Comparison of ENCODE assay signal across 4 fruit fly cellular contexts in genomic region chr3R:31287522-31287921, dm6.
TF ChIP-seq lines count a peak whose summit lies in the region.

No protein-coding gene starts in this region.

- TF ChIP-seq CTCF in whole organism, embryonic (GFP tag; optimal IDR thresholded peaks at IDR 0.05; lab: Kevin White, UChicago) = no peak

TF ChIP-seq in whole organism, embryonic, 481 proteins besides CTCF, POLR2A, EP300 and RAD21:
- TF ChIP-seq knrl (GFP tag; IDR thresholded peaks at IDR 0.05; lab: Robert Waterston, UW; ENCODE audit: partially characterized antibody) = no peak
- TF ChIP-seq ato (GFP tag; IDR thresholded peaks at IDR 0.05; lab: Robert Waterston, UW; ENCODE audit: partially characterized antibody) = no peak
- no peak for TF ChIP-seq CG2116 (GFP tag; optimal IDR thresholded peaks at IDR 0.05; lab: Kevin White, UChicago)
- peak; percentile 13 for TF ChIP-seq mirr (GFP tag; optimal IDR thresholded peaks at IDR 0.05; lab: Kevin White, UChicago)
- TF ChIP-seq BtbVII (GFP tag; optimal IDR thresholded peaks at IDR 0.05; lab: Kevin White, UChicago) = no peak
- no peak for TF ChIP-seq HLH3B (GFP tag; IDR thresholded peaks at IDR 0.05; lab: Robert Waterston, UW)
- peak; percentile 50 for TF ChIP-seq caup (GFP tag; optimal IDR thresholded peaks at IDR 0.05; lab: Kevin White, UChicago; ENCODE audit: severe bottlenecking)
- TF ChIP-seq Ets65A (GFP tag; lab: Kevin White, UChicago) = peak; percentile 75
- TF ChIP-seq CG15601 (tag; optimal IDR thresholded peaks at IDR 0.05; lab: Kevin White, UChicago) = peak; percentile 63
- TF ChIP-seq Drgx (GFP tag; IDR thresholded peaks at IDR 0.05; lab: Robert Waterston, UW) = peak; percentile 36; the same call in 1 of the 2 replicates

TF ChIP-seq in whole organism, prepupa, 60 proteins besides CTCF, POLR2A, EP300 and RAD21 (continues in another document):
- TF ChIP-seq CG8632 (GFP tag; optimal IDR thresholded peaks at IDR 0.05; lab: Kevin White, UChicago) (peak; percentile 24), Smox (GFP tag; optimal IDR thresholded peaks at IDR 0.05; lab: Kevin White, UChicago) (peak; percentile 27), fd85E (GFP tag; optimal IDR thresholded peaks at IDR 0.05; lab: Kevin White, UChicago) (no peak), Hr4 (GFP tag; optimal IDR thresholded peaks at IDR 0.05; lab: Kevin White, UChicago) (peak; percentile 33), svp (GFP tag; lab: Kevin White, UChicago) (peak; percentile 70), CG3919 (GFP tag; optimal IDR thresholded peaks at IDR 0.05; lab: Kevin White, UChicago) (peak; percentile 60), CG32006 (GFP tag; optimal IDR thresholded peaks at IDR 0.05; lab: Kevin White, UChicago) (peak; percentile 30), CG11762 (GFP tag; optimal IDR thresholded peaks at IDR 0.05; lab: Kevin White, UChicago; ENCODE audit: insufficient read depth) (peak; percentile 35), CG31627 (GFP tag; optimal IDR thresholded peaks at IDR 0.05; lab: Kevin White, UChicago) (peak; percentile 12), Blimp-1 (GFP tag; optimal IDR thresholded peaks at IDR 0.05; lab: Kevin White, UChicago) (no peak), OdsH (GFP tag; optimal IDR thresholded peaks at IDR 0.05; lab: Kevin White, UChicago) (peak; percentile 31), Gug (GFP tag; IDR thresholded peaks at IDR 0.05; lab: Robert Waterston, UW) (peak; percentile 32; the same call in 1 of the 2 replicates), CG6854 (GFP tag; optimal IDR thresholded peaks at IDR 0.05; lab: Kevin White, UChicago) (no peak), ss (GFP tag; optimal IDR thresholded peaks at IDR 0.05; lab: Kevin White, UChicago) (no peak), CG8119 (GFP tag; IDR thresholded peaks at IDR 0.05; lab: Robert Waterston, UW) (peak; percentile 39; the same call in 1 of the 3 replicates), CG6792 (GFP tag; optimal IDR thresholded peaks at IDR 0.05; lab: Kevin White, UChicago) (peak; percentile 28), CG15336 (GFP tag; IDR thresholded peaks at IDR 0.05; lab: Robert Waterston, UW) (peak; percentile 28; the same call in 1 of the 2 replicates), Eip75B (GFP tag; optimal IDR thresholded peaks at IDR 0.05; lab: Kevin White, UChicago) (peak; percentile 36), eg (GFP tag; IDR thresholded peaks at IDR 0.05; lab: Robert Waterston, UW) (peak; percentile 29; the same call in 1 of the 3 replicates), Sox15 (GFP tag; optimal IDR thresholded peaks at IDR 0.05; lab: Kevin White, UChicago) (peak; percentile 11), CG3032 (tag; optimal IDR thresholded peaks at IDR 0.05; lab: Kevin White, UChicago) (peak; percentile 11), pdm3 (GFP tag; optimal IDR thresholded peaks at IDR 0.05; lab: Kevin White, UChicago) (peak; percentile 36), CG10669 (GFP tag; optimal IDR thresholded peaks at IDR 0.05; lab: Kevin White, UChicago) (peak; percentile 15), CG6163 (GFP tag; IDR thresholded peaks at IDR 0.05; lab: Robert Waterston, UW) (peak; percentile 25; the same call in 1 of the 3 replicates), achi (GFP tag; optimal IDR thresholded peaks at IDR 0.05; lab: Kevin White, UChicago) (peak; percentile 19), CG34406 (GFP tag; optimal IDR thresholded peaks at IDR 0.05; lab: Kevin White, UChicago) (peak; percentile 21)

TF ChIP-seq in whole organism, pupa, 21 proteins besides CTCF, POLR2A, EP300 and RAD21:
- TF ChIP-seq CG10348 (GFP tag; IDR thresholded peaks at IDR 0.05; lab: Robert Waterston, UW) (no peak), Snoo (tag; optimal IDR thresholded peaks at IDR 0.05; lab: Kevin White, UChicago) (no peak), CG32121 (GFP tag; IDR thresholded peaks at IDR 0.05; lab: Robert Waterston, UW) (no peak), CG9948 (tag; optimal IDR thresholded peaks at IDR 0.05; lab: Kevin White, UChicago) (peak; percentile 34), CG34367 (tag; optimal IDR thresholded peaks at IDR 0.05; lab: Kevin White, UChicago) (peak; percentile 10), rn (GFP tag; IDR thresholded peaks at IDR 0.05; lab: Robert Waterston, UW) (no peak), Pif1A (GFP tag; optimal IDR thresholded peaks at IDR 0.05; lab: Kevin White, UChicago) (peak; percentile 40), CG14655 (GFP tag; optimal IDR thresholded peaks at IDR 0.05; lab: Kevin White, UChicago) (peak; percentile 45), D1 (tag; optimal IDR thresholded peaks at IDR 0.05; lab: Kevin White, UChicago) (no peak), CG8301 (tag; optimal IDR thresholded peaks at IDR 0.05; lab: Kevin White, UChicago) (peak; percentile 23), CG17806 (tag; optimal IDR thresholded peaks at IDR 0.05; lab: Kevin White, UChicago) (peak; percentile 30), Pif1B (GFP tag; optimal IDR thresholded peaks at IDR 0.05; lab: Kevin White, UChicago) (peak; percentile 36), CG12605 (GFP tag; IDR thresholded peaks at IDR 0.05; lab: Robert Waterston, UW) (no peak), CG8159 (tag; optimal IDR thresholded peaks at IDR 0.05; lab: Kevin White, UChicago) (peak; percentile 35), fd96Ca (GFP tag; IDR thresholded peaks at IDR 0.05; lab: Robert Waterston, UW) (peak; percentile 26; the same call in 1 of the 3 replicates), CG15710 (tag; optimal IDR thresholded peaks at IDR 0.05; lab: Kevin White, UChicago) (no peak), Ets98B (GFP tag; IDR thresholded peaks at IDR 0.05; lab: Robert Waterston, UW) (0 out of 2 replicates have a peak, but pooled peaks have one; percentile 15), EcR (GFP tag; optimal IDR thresholded peaks at IDR 0.05; lab: Kevin White, UChicago) (no peak), gl (tag; optimal IDR thresholded peaks at IDR 0.05; lab: Kevin White, UChicago) (no peak), CG4496 (GFP tag; IDR thresholded peaks at IDR 0.05; lab: Robert Waterston, UW) (peak; percentile 66; the same call in 1 of the 3 replicates), CG13204 (GFP tag; optimal IDR thresholded peaks at IDR 0.05; lab: Kevin White, UChicago) (no peak)

TF ChIP-seq in whole organism, wandering third instar larva, 38 proteins besides CTCF, POLR2A, EP300 and RAD21:
- no peak for TF ChIP-seq N (GFP tag; optimal IDR thresholded peaks at IDR 0.05; lab: Kevin White, UChicago)
- TF ChIP-seq rgr (GFP tag; optimal IDR thresholded peaks at IDR 0.05; lab: Kevin White, UChicago) = no peak
- TF ChIP-seq Vsx2 (GFP tag; optimal IDR thresholded peaks at IDR 0.05; lab: Kevin White, UChicago; ENCODE audit: partially characterized antibody) = no peak
- no peak for TF ChIP-seq dmrt93B (GFP tag; optimal IDR thresholded peaks at IDR 0.05; lab: Kevin White, UChicago)
- no peak for TF ChIP-seq Rel (GFP tag; optimal IDR thresholded peaks at IDR 0.05; lab: Kevin White, UChicago)
- TF ChIP-seq Rel (tag; optimal IDR thresholded peaks at IDR 0.05; lab: Kevin White, UChicago) = no peak
- TF ChIP-seq usp (GFP tag; optimal IDR thresholded peaks at IDR 0.05; lab: Kevin White, UChicago) = no peak
- TF ChIP-seq tai (GFP tag; optimal IDR thresholded peaks at IDR 0.05; lab: Kevin White, UChicago) = no peak
- TF ChIP-seq HLH106 (tag; optimal IDR thresholded peaks at IDR 0.05; lab: Kevin White, UChicago) = no peak
- no peak for TF ChIP-seq lola (GFP tag; optimal IDR thresholded peaks at IDR 0.05; lab: Kevin White, UChicago)
- TF ChIP-seq Jra (GFP tag; optimal IDR thresholded peaks at IDR 0.05; lab: Kevin White, UChicago) = no peak
- no peak for TF ChIP-seq Sp1 (GFP tag; optimal IDR thresholded peaks at IDR 0.05; lab: Kevin White, UChicago)
- no peak for TF ChIP-seq dsf (GFP tag; optimal IDR thresholded peaks at IDR 0.05; lab: Kevin White, UChicago; ENCODE audit: borderline replicate concordance)
- TF ChIP-seq br (GFP tag; optimal IDR thresholded peaks at IDR 0.05; lab: Kevin White, UChicago) = peak; percentile 1
- peak in 1 of 2 experiments; percentile 11 for TF ChIP-seq foxo (GFP tag; optimal IDR thresholded peaks at IDR 0.05; lab: Kevin White, UChicago)
- no peak for TF ChIP-seq Myc (optimal IDR thresholded peaks at IDR 0.05; lab: Kevin White, UChicago)
- TF ChIP-seq CG9705 (GFP tag; optimal IDR thresholded peaks at IDR 0.05; lab: Kevin White, UChicago) = no peak
- no peak for TF ChIP-seq fru (GFP tag; optimal IDR thresholded peaks at IDR 0.05; lab: Kevin White, UChicago)
- no peak for TF ChIP-seq woc (GFP tag; optimal IDR thresholded peaks at IDR 0.05; lab: Kevin White, UChicago)
- no peak for TF ChIP-seq pan (optimal IDR thresholded peaks at IDR 0.05; lab: Kevin White, UChicago)
- no peak for TF ChIP-seq CrebA (GFP tag; optimal IDR thresholded peaks at IDR 0.05; lab: Kevin White, UChicago; ENCODE audit: borderline replicate concordance)
- TF ChIP-seq h (GFP tag; optimal IDR thresholded peaks at IDR 0.05; lab: Kevin White, UChicago) = peak; percentile 22
- TF ChIP-seq jim (GFP tag; optimal IDR thresholded peaks at IDR 0.05; lab: Kevin White, UChicago) = no peak

Comparison
In these comparisons a context has a peak if more than half of its experiments do, and no peak if none do; other contexts are left out.
1. Of the 7 proteins assayed by ChIP-seq in both whole organism, embryonic and whole organism, prepupa: peak only in whole organism, embryonic: none; only in whole organism, prepupa: Gug, Hr39 and Sox102F; in both: none; in neither: 4.